Worm (Caenorhabditis elegans) whole organism, L2 larva: ENCODE measurements around the gene sra-2.

Source experiments
- C34F6.9 ChIP-seq: fragments of 150-350 bp; optimal IDR thresholded peaks from 2 replicates; lab custom pipeline; 2014; ENCODE audit warnings: missing biosample characterization, missing genetic modification characterization
- F13H6.1 ChIP-seq: sonication (generic microtip); optimal IDR thresholded peaks from 2 replicates; lab custom pipeline; 2016; ENCODE audit warnings: missing genetic modification characterization, missing compliant biosample characterization
- Y55F3AM.14 ChIP-seq: fragments of 200-800 bp; sonication (Bioruptor generic); optimal IDR thresholded peaks from 2 replicates; lab custom pipeline; 2018; ENCODE audit warnings: mild to moderate bottlenecking, missing genetic modification characterization, missing compliant biosample characterization
- ZK546.5 ChIP-seq: sonication (generic microtip); optimal IDR thresholded peaks from 2 replicates; lab custom pipeline; 2017; ENCODE audit warnings: missing biosample characterization, missing genetic modification characterization
- alr-1 ChIP-seq: fragments of 150-350 bp; optimal IDR thresholded peaks from 2 replicates; lab custom pipeline; 2014; ENCODE audit warnings: missing biosample characterization, missing genetic modification characterization
- aly-2 ChIP-seq: fragments of 150-350 bp; optimal IDR thresholded peaks from 2 replicates; lab custom pipeline; 2014; ENCODE audit warnings: missing biosample characterization, missing genetic modification characterization
- ama-1 ChIP-seq: fragments of 150-350 bp; optimal IDR thresholded peaks from 2 replicates; lab custom pipeline; 2018; ENCODE audit warnings: inconsistent platforms
- blmp-1 ChIP-seq: sonication (generic microtip); optimal IDR thresholded peaks from 2 replicates; lab custom pipeline; 2017; ENCODE audit warnings: missing genetic modification characterization, mild to moderate bottlenecking, missing compliant biosample characterization, antibody characterized with exemption, moderate library complexity; ENCODE audit not compliant: insufficient read depth
- ceh-16 ChIP-seq: fragments of 150-350 bp; optimal IDR thresholded peaks from 2 replicates; lab custom pipeline; 2014; ENCODE audit warnings: missing biosample characterization, missing genetic modification characterization
- ceh-82 ChIP-seq: fragments of 150-350 bp; optimal IDR thresholded peaks from 2 replicates; lab custom pipeline; 2014; ENCODE audit warnings: missing biosample characterization, missing genetic modification characterization
- crh-2 ChIP-seq: sonication (generic microtip); optimal IDR thresholded peaks from 2 replicates; lab custom pipeline; 2017; ENCODE audit warnings: missing biosample characterization, missing genetic modification characterization
- dmd-4 ChIP-seq: sonication (generic microtip); optimal IDR thresholded peaks from 2 replicates; lab custom pipeline; 2017; ENCODE audit warnings: missing biosample characterization, missing genetic modification characterization
- egl-27 ChIP-seq: sonication (generic microtip); optimal IDR thresholded peaks from 3 replicates; lab custom pipeline; 2017; ENCODE audit warnings: missing biosample characterization, missing genetic modification reagents, missing genetic modification characterization
- elt-1 ChIP-seq: fragments of 150-350 bp; optimal IDR thresholded peaks from 2 replicates; lab custom pipeline; 2014; ENCODE audit warnings: missing biosample characterization, missing genetic modification characterization
- elt-3 ChIP-seq: sonication (generic microtip); optimal IDR thresholded peaks from 2 replicates; lab custom pipeline; 2017; ENCODE audit warnings: missing biosample characterization, missing genetic modification characterization
- fos-1 ChIP-seq: fragments of 150-350 bp; optimal IDR thresholded peaks from 2 replicates; lab custom pipeline; 2014; ENCODE audit warnings: missing biosample characterization, missing genetic modification characterization
- lin-11 ChIP-seq: fragments of 150-350 bp; sonication (generic microtip); optimal IDR thresholded peaks from 2 replicates; lab custom pipeline; 2014; ENCODE audit warnings: missing biosample characterization, missing genetic modification characterization, inconsistent platforms, mixed read lengths
- lin-13 ChIP-seq: fragments of 150-350 bp; optimal IDR thresholded peaks from 2 replicates; lab custom pipeline; 2014; ENCODE audit warnings: missing biosample characterization, missing genetic modification reagents, missing genetic modification characterization
- lin-39 ChIP-seq: fragments of 150-350 bp; optimal IDR thresholded peaks from 2 replicates; lab custom pipeline; 2014; ENCODE audit warnings: missing biosample characterization, missing genetic modification reagents, missing genetic modification characterization
- lsy-2 ChIP-seq, 2 experiments: fragments of 150-350 bp in 1 of 2; sonication (generic microtip) in 1 of 2; optimal IDR thresholded peaks; 2 replicates each; lab custom pipeline; 2014 to 2017; ENCODE audit warnings: missing biosample characterization in 2 of 2, missing genetic modification characterization in 2 of 2
- mdl-1 ChIP-seq, 2 experiments: fragments of 150-350 bp in 1 of 2; sonication (generic microtip) in 1 of 2; optimal IDR thresholded peaks; 2 replicates each; lab custom pipeline; 2017; ENCODE audit warnings: missing biosample characterization in 2 of 2, missing genetic modification characterization in 2 of 2
- nhr-12 ChIP-seq: fragments of 150-350 bp; optimal IDR thresholded peaks from 2 replicates; lab custom pipeline; 2014; ENCODE audit warnings: missing biosample characterization, missing genetic modification characterization
- nhr-129 ChIP-seq: fragments of 150-350 bp; optimal IDR thresholded peaks from 2 replicates; lab custom pipeline; 2014; ENCODE audit warnings: missing biosample characterization, missing genetic modification characterization
- nhr-21 ChIP-seq: fragments of 150-350 bp; optimal IDR thresholded peaks from 2 replicates; lab custom pipeline; 2014; ENCODE audit warnings: missing biosample characterization, missing genetic modification characterization
- nhr-237 ChIP-seq: fragments of 150-350 bp; optimal IDR thresholded peaks from 2 replicates; lab custom pipeline; 2014; ENCODE audit warnings: missing biosample characterization, missing genetic modification characterization
- nhr-25 ChIP-seq: fragments of 150-350 bp; sonication (generic microtip); optimal IDR thresholded peaks from 3 replicates; lab custom pipeline; 2014; ENCODE audit warnings: missing biosample characterization, missing genetic modification characterization
- nhr-77 ChIP-seq: fragments of 150-350 bp; optimal IDR thresholded peaks from 2 replicates; lab custom pipeline; 2014; ENCODE audit warnings: missing biosample characterization, missing genetic modification characterization
- peb-1 ChIP-seq: fragments of 150-350 bp; optimal IDR thresholded peaks from 2 replicates; lab custom pipeline; 2014; ENCODE audit warnings: missing biosample characterization, missing genetic modification characterization
- sem-4 ChIP-seq: fragments of 150-350 bp; optimal IDR thresholded peaks from 2 replicates; lab custom pipeline; 2014; ENCODE audit warnings: missing biosample characterization, missing genetic modification reagents, missing genetic modification characterization
- skn-1 ChIP-seq: sonication (generic microtip); optimal IDR thresholded peaks from 2 replicates; lab custom pipeline; 2017; ENCODE audit warnings: missing biosample characterization, missing genetic modification characterization
- sma-3 ChIP-seq: sonication (generic microtip); optimal IDR thresholded peaks from 2 replicates; lab custom pipeline; 2016; ENCODE audit warnings: missing genetic modification reagents, missing genetic modification characterization, missing compliant biosample characterization
- sma-9 ChIP-seq, 2 experiments: fragments of 150-350 bp in 1 of 2; sonication (generic microtip) in 1 of 2; optimal IDR thresholded peaks; 2 replicates each; lab custom pipeline; 2014 to 2016; ENCODE audit warnings: missing genetic modification characterization in 2 of 2, mild to moderate bottlenecking in 1 of 2, missing biosample characterization in 1 of 2, missing compliant biosample characterization in 1 of 2, missing genetic modification reagents in 1 of 2, moderate library complexity in 1 of 2
- snpc-4 ChIP-seq: fragments of 150-350 bp; optimal IDR thresholded peaks from 2 replicates; lab custom pipeline; 2014; ENCODE audit warnings: missing biosample characterization, missing genetic modification characterization
- unc-39 ChIP-seq: fragments of 150-350 bp; optimal IDR thresholded peaks from 2 replicates; lab custom pipeline; 2014; ENCODE audit warnings: missing biosample characterization, missing genetic modification characterization
- unc-55 ChIP-seq: fragments of 150-350 bp; sonication (generic microtip); optimal IDR thresholded peaks from 3 replicates; lab custom pipeline; 2014; ENCODE audit warnings: missing biosample characterization, missing genetic modification reagents, missing genetic modification characterization
- unc-62 ChIP-seq: fragments of 150-350 bp; optimal IDR thresholded peaks from 2 replicates; lab custom pipeline; 2014; ENCODE audit warnings: missing biosample characterization, missing genetic modification reagents, missing genetic modification characterization
- zag-1 ChIP-seq: fragments of 150-350 bp; optimal IDR thresholded peaks from 2 replicates; lab custom pipeline; 2014; ENCODE audit warnings: missing biosample characterization, missing genetic modification characterization
- ztf-1 ChIP-seq: fragments of 200-800 bp; sonication (Bioruptor generic); conservative IDR thresholded peaks from 2 replicates; pipeline ENCODE4 v1.3.6; 2022; ENCODE audit warnings: missing genetic modification characterization, missing compliant biosample characterization
- ztf-11 ChIP-seq: sonication (generic microtip); optimal IDR thresholded peaks from 2 replicates; lab custom pipeline; 2017; ENCODE audit warnings: missing biosample characterization, missing genetic modification characterization

The sra-2 gene

ce11 chrII:9491045-9491444 is 37.5 kb upstream of the sra-2 start:
- no peak for TF ChIP-seq ZK546.5 (tag; lab: Kevin White, UChicago)
- no peak for TF ChIP-seq peb-1 (tag; lab: Kevin White, UChicago)
- TF ChIP-seq ztf-11, result no peak
- no peak for TF ChIP-seq ama-1
- no peak for TF ChIP-seq alr-1
- TF ChIP-seq crh-2 (tag; lab: Kevin White, UChicago), result no peak
- no peak for TF ChIP-seq elt-1
- no peak for TF ChIP-seq unc-55 (GFP tag; lab: Kevin White, UChicago)
- TF ChIP-seq nhr-237 (tag; lab: Kevin White, UChicago), result no peak
- no peak for TF ChIP-seq ztf-1 (GFP tag; lab: Robert Waterston, UW)
- no peak for TF ChIP-seq Y55F3AM.14 (GFP tag; lab: Kevin White, UChicago)

ce11 chrII:9493242-9494058 is 35.1 kb upstream of the sra-2 start:
- TF ChIP-seq nhr-12 (tag; lab: Kevin White, UChicago) (no peak), nhr-237 (tag; lab: Kevin White, UChicago) (no peak), sma-3 (GFP tag; lab: Kevin White, UChicago) (peak; percentile 30), nhr-129 (tag; lab: Kevin White, UChicago) (peak; percentile 10), skn-1 (tag; lab: Kevin White, UChicago) (no peak), dmd-4 (tag; lab: Kevin White, UChicago) (no peak), snpc-4 (no peak), ZK546.5 (tag; lab: Kevin White, UChicago) (no peak), ceh-82 (tag; lab: Kevin White, UChicago) (no peak), lin-13 (GFP tag; lab: Kevin White, UChicago) (no peak), ztf-11 (no peak), Y55F3AM.14 (GFP tag; lab: Kevin White, UChicago) (no peak), blmp-1 (no peak), elt-1 (no peak), lin-11 (tag; lab: Kevin White, UChicago) (no peak), nhr-25 (tag; lab: Kevin White, UChicago) (peak; percentile 49), F13H6.1 (tag; lab: Kevin White, UChicago) (no peak), mdl-1 (tag; optimal IDR thresholded peaks at IDR 0.05; lab: Kevin White, UChicago) (no peak), lin-39 (tag; lab: Kevin White, UChicago) (no peak), zag-1 (tag; lab: Kevin White, UChicago) (no peak), unc-39 (tag; lab: Kevin White, UChicago) (no peak), crh-2 (tag; lab: Kevin White, UChicago) (peak; percentile 21), nhr-77 (tag; lab: Kevin White, UChicago) (no peak), fos-1 (tag; lab: Kevin White, UChicago) (no peak), egl-27 (tag; lab: Kevin White, UChicago) (peak; percentile 10), ceh-16 (tag; lab: Kevin White, UChicago) (no peak), unc-55 (GFP tag; lab: Kevin White, UChicago) (no peak), nhr-21 (tag; lab: Kevin White, UChicago) (no peak), elt-3 (no peak), sma-9 (GFP tag; optimal IDR thresholded peaks at IDR 0.05; lab: Kevin White, UChicago) (peak; percentile 61), sma-9 (tag; optimal IDR thresholded peaks at IDR 0.05; lab: Kevin White, UChicago) (no peak)

- TF ChIP-seq zag-1 (tag; lab: Kevin White, UChicago), result peak; percentile 29
- TF ChIP-seq C34F6.9, result peak; percentile 40
- peak; percentile 29 for TF ChIP-seq sma-9 (GFP tag; optimal IDR thresholded peaks at IDR 0.05; lab: Kevin White, UChicago)
- TF ChIP-seq sma-9 (tag; optimal IDR thresholded peaks at IDR 0.05; lab: Kevin White, UChicago), result no peak
- TF ChIP-seq aly-2 (tag; lab: Kevin White, UChicago), result no peak
- TF ChIP-seq sem-4 (tag; lab: Kevin White, UChicago), result peak; percentile 41
- peak in 1 of 2 experiments; percentile 34 for TF ChIP-seq lsy-2 (tag; optimal IDR thresholded peaks at IDR 0.05; lab: Kevin White, UChicago)
- no peak for TF ChIP-seq unc-62 (GFP tag; lab: Kevin White, UChicago)
- TF ChIP-seq alr-1, result no peak
- peak; percentile 67 for TF ChIP-seq unc-55 (GFP tag; lab: Kevin White, UChicago)
- TF ChIP-seq nhr-77 (tag; lab: Kevin White, UChicago), result no peak
- TF ChIP-seq crh-2 (tag; lab: Kevin White, UChicago), result peak; percentile 43
- TF ChIP-seq nhr-129 (tag; lab: Kevin White, UChicago), result peak; percentile 25
Observed at ce11 chrII:9497309-9497708, 31.3 kb upstream of the sra-2 start.
